Worm (Caenorhabditis elegans): ENCODE data around the gene rps-23.

rps-23 gene

ce11 chrIV:12371879-12372278, 19.0 kb downstream of the rps-23 start, which contains the start of gene wdr-46:
Gene wdr-46, plus strand, starts transcription at chrIV:12372253.
- TF ChIP-seq tbx-37 (GFP tag; conservative IDR thresholded peaks at IDR 0.05) (no peak), ama-1 (optimal IDR thresholded peaks at IDR 0.05) (peak; percentile 67), ceh-36 (tag; optimal IDR thresholded peaks at IDR 0.05) (peak; percentile 28), F13C5.2 (tag; optimal IDR thresholded peaks at IDR 0.05) (peak; percentile 37), flt-1 (GFP tag; IDR thresholded peaks at IDR 0.05) (peak; percentile 41; the same call in 1 of the 2 replicates), scrt-1 (GFP tag; IDR thresholded peaks at IDR 0.05) (no peak), aly-1 (tag; optimal IDR thresholded peaks at IDR 0.05) (no peak)

ce11 chrIV:12371340-12371739, 19.5 kb downstream of the rps-23 start:
- TF ChIP-seq pes-1 (GFP tag; IDR thresholded peaks at IDR 0.05) (no peak), hmg-4 (GFP tag; optimal IDR thresholded peaks at IDR 0.05) (no peak)

- no peak for TF ChIP-seq hnd-1 (tag; optimal IDR thresholded peaks at IDR 0.05)
Observed at ce11 chrIV:12366571-12366970, 24.3 kb downstream of the rps-23 start.

ce11 chrIV:12364964-12365363, 25.9 kb downstream of the rps-23 start:
- TF ChIP-seq hmbx-1 (tag; optimal IDR thresholded peaks at IDR 0.05): no peak
- 0 out of 2 replicates have a peak, but pooled peaks have one; percentile 14 for TF ChIP-seq sea-1 (GFP tag; conservative IDR thresholded peaks at IDR 0.05)

- no peak for TF ChIP-seq ets-7 (tag; optimal IDR thresholded peaks at IDR 0.05)
- no peak for TF ChIP-seq tra-4 (tag; optimal IDR thresholded peaks at IDR 0.05)
- no peak for TF ChIP-seq aly-1 (tag; optimal IDR thresholded peaks at IDR 0.05)
- no peak for TF ChIP-seq hmg-4 (GFP tag; optimal IDR thresholded peaks at IDR 0.05)
- TF ChIP-seq flt-1 (GFP tag; IDR thresholded peaks at IDR 0.05): no peak
- TF ChIP-seq hmbx-1 (tag; optimal IDR thresholded peaks at IDR 0.05): no peak
Observed at ce11 chrIV:12361392-12362092, 29.3 kb downstream of the rps-23 start, which contains the start of the genes ccr-4 and ZC518.8. Gene ccr-4, plus strand, starts transcription at chrIV:12361542. Gene ZC518.8, minus strand, starts transcription at chrIV:12361908.

ce11 chrIV:12360742-12361195, 30.1 kb downstream of the rps-23 start, which contains the start of gene sec-24.2:
Gene sec-24.2, minus strand, starts transcription at chrIV:12360792.
- TF ChIP-seq hmbx-1 (tag; optimal IDR thresholded peaks at IDR 0.05) (no peak), ceh-13 (GFP tag; optimal IDR thresholded peaks at IDR 0.05) (no peak), aly-1 (tag; optimal IDR thresholded peaks at IDR 0.05) (no peak), hmg-4 (GFP tag; optimal IDR thresholded peaks at IDR 0.05) (no peak), ama-1 (optimal IDR thresholded peaks at IDR 0.05) (no peak)

- no peak for TF ChIP-seq aly-1 (tag; optimal IDR thresholded peaks at IDR 0.05)
- TF ChIP-seq tra-4 (tag; optimal IDR thresholded peaks at IDR 0.05): no peak
- TF ChIP-seq ama-1 (optimal IDR thresholded peaks at IDR 0.05): no peak
- TF ChIP-seq B0310.2 (tag; optimal IDR thresholded peaks at IDR 0.05): no peak
- no peak for TF ChIP-seq hmbx-1 (tag; optimal IDR thresholded peaks at IDR 0.05)
- no peak for TF ChIP-seq pes-1 (GFP tag; IDR thresholded peaks at IDR 0.05)
- no peak for TF ChIP-seq ets-7 (tag; optimal IDR thresholded peaks at IDR 0.05)
- TF ChIP-seq tbx-37 (GFP tag; conservative IDR thresholded peaks at IDR 0.05): no peak
- no peak for TF ChIP-seq tbx-11 (GFP tag; IDR thresholded peaks at IDR 0.05)
- no peak for TF ChIP-seq sea-1 (GFP tag; conservative IDR thresholded peaks at IDR 0.05)
- no peak for TF ChIP-seq hmg-4 (GFP tag; optimal IDR thresholded peaks at IDR 0.05)
- TF ChIP-seq ceh-36 (tag; optimal IDR thresholded peaks at IDR 0.05): no peak
- TF ChIP-seq flt-1 (GFP tag; IDR thresholded peaks at IDR 0.05): no peak
Observed at ce11 chrIV:12359979-12360378, 30.9 kb downstream of the rps-23 start.

ce11 chrIV:12350235-12350634, 40.6 kb downstream of the rps-23 start:
- TF ChIP-seq aly-1 (tag; optimal IDR thresholded peaks at IDR 0.05): no peak
- TF ChIP-seq ceh-13 (GFP tag; optimal IDR thresholded peaks at IDR 0.05): no peak
- no peak for TF ChIP-seq sea-1 (GFP tag; conservative IDR thresholded peaks at IDR 0.05)
- TF ChIP-seq tbx-37 (GFP tag; conservative IDR thresholded peaks at IDR 0.05): no peak
- no peak for TF ChIP-seq F13C5.2 (tag; optimal IDR thresholded peaks at IDR 0.05)
- no peak for TF ChIP-seq ama-1 (optimal IDR thresholded peaks at IDR 0.05)
- TF ChIP-seq hnd-1 (tag; optimal IDR thresholded peaks at IDR 0.05): no peak

- TF ChIP-seq tbx-37 (GFP tag; conservative IDR thresholded peaks at IDR 0.05) (no peak), ceh-13 (GFP tag; optimal IDR thresholded peaks at IDR 0.05) (no peak), sea-1 (GFP tag; conservative IDR thresholded peaks at IDR 0.05) (no peak)
Observed at ce11 chrIV:12349639-12350038, 41.2 kb downstream of the rps-23 start, which contains the start of gene best-22. Gene best-22, plus strand, starts transcription at chrIV:12349939.

- TF ChIP-seq tbx-37 (GFP tag; conservative IDR thresholded peaks at IDR 0.05) (no peak), sea-1 (GFP tag; conservative IDR thresholded peaks at IDR 0.05) (no peak), ama-1 (optimal IDR thresholded peaks at IDR 0.05) (no peak), tbx-11 (GFP tag; IDR thresholded peaks at IDR 0.05) (no peak), hnd-1 (tag; optimal IDR thresholded peaks at IDR 0.05) (no peak), flt-1 (GFP tag; IDR thresholded peaks at IDR 0.05) (no peak), aly-1 (tag; optimal IDR thresholded peaks at IDR 0.05) (no peak), hmg-4 (GFP tag; optimal IDR thresholded peaks at IDR 0.05) (no peak), hmbx-1 (tag; optimal IDR thresholded peaks at IDR 0.05) (no peak), ets-7 (tag; optimal IDR thresholded peaks at IDR 0.05) (no peak), pes-1 (GFP tag; IDR thresholded peaks at IDR 0.05) (no peak), B0310.2 (tag; optimal IDR thresholded peaks at IDR 0.05) (no peak), F13C5.2 (tag; optimal IDR thresholded peaks at IDR 0.05) (no peak), tra-4 (tag; optimal IDR thresholded peaks at IDR 0.05) (no peak), ceh-13 (GFP tag; optimal IDR thresholded peaks at IDR 0.05) (no peak), ceh-36 (tag; optimal IDR thresholded peaks at IDR 0.05) (no peak), scrt-1 (GFP tag; IDR thresholded peaks at IDR 0.05) (no peak)
Observed at ce11 chrIV:12340885-12341284, 50.0 kb downstream of the rps-23 start.

Data from whole organism, early embryonic.